Worm (Caenorhabditis elegans) whole organism, midembryonic: Measurements from ENCODE around the gene wdr-31.

Experiments used
- T22C8.4 ChIP-seq: fragments of 200-800 bp; sonication (Bioruptor generic); IDR thresholded peaks from 2 replicates; pipeline ENCODE4 v1.3.6; 2022; ENCODE audit warnings: missing genetic modification characterization, missing compliant biosample characterization
- flt-1 ChIP-seq: fragments of 200-800 bp; sonication (Bioruptor generic); IDR thresholded peaks from 2 replicates; pipeline ENCODE4 v1.3.6; 2022; ENCODE audit warnings: missing genetic modification characterization, missing compliant biosample characterization
- klf-2 ChIP-seq: fragments of 200-800 bp; sonication (Bioruptor generic); conservative IDR thresholded peaks from 2 replicates; pipeline ENCODE4 v1.3.6; 2022; ENCODE audit warnings: missing genetic modification reagents, missing genetic modification characterization, missing compliant biosample characterization
- ref-1 ChIP-seq: fragments of 200-800 bp; sonication (Bioruptor generic); conservative IDR thresholded peaks from 2 replicates; pipeline ENCODE4 v1.3.6; 2022; ENCODE audit warnings: missing genetic modification reagents, missing genetic modification characterization, missing compliant biosample characterization
- tab-1 ChIP-seq: fragments of 200-800 bp; sonication (Bioruptor generic); IDR thresholded peaks from 2 replicates; pipeline ENCODE4 v1.3.6; 2022; ENCODE audit warnings: missing genetic modification characterization, missing compliant biosample characterization
- ztf-23 ChIP-seq: fragments of 200-800 bp; sonication (Bioruptor generic); IDR thresholded peaks from 2 replicates; pipeline ENCODE4 v1.3.6; 2022; ENCODE audit warnings: missing genetic modification reagents, missing genetic modification characterization, missing compliant biosample characterization
- ztf-29 ChIP-seq: fragments of 200-800 bp; sonication (Bioruptor generic); IDR thresholded peaks from 2 replicates; pipeline ENCODE4 v1.3.6; 2022; ENCODE audit warnings: missing genetic modification reagents, missing genetic modification characterization, missing compliant biosample characterization

DNA sequence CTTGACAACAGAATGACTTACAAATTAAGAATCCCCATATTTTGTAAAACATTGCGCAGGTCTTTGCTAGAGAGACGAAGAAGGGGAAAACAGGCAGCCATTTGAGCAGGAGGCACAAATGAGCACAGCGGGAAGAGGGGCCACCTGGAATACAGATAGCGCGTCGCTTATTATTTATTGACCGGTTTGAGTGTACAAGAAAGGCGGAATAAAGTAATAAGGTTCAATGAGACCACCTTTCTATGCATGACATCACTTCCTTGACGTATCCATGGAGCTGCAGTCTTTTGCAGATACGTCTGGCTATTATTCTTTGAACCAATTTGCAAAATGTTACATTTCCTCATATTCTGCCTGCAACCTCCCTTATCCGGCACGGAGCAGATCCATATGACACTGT, 39.8 kb upstream of the wdr-31 start, which contains the start of gene fbxb-111:
- TF ChIP-seq flt-1, result no peak
- no peak for TF ChIP-seq ref-1
- TF ChIP-seq klf-2 (GFP tag; lab: Robert Waterston, UW), result no peak
- no peak for TF ChIP-seq ztf-23 (GFP tag; lab: Robert Waterston, UW)
- TF ChIP-seq tab-1 (GFP tag; lab: Robert Waterston, UW), result no peak
- no peak for TF ChIP-seq ztf-29 (GFP tag; lab: Robert Waterston, UW)
- TF ChIP-seq T22C8.4 (GFP tag; lab: Robert Waterston, UW), result no peak
